Worm (Caenorhabditis elegans): Measurements from ENCODE around the gene sbp-1.

DNA sequence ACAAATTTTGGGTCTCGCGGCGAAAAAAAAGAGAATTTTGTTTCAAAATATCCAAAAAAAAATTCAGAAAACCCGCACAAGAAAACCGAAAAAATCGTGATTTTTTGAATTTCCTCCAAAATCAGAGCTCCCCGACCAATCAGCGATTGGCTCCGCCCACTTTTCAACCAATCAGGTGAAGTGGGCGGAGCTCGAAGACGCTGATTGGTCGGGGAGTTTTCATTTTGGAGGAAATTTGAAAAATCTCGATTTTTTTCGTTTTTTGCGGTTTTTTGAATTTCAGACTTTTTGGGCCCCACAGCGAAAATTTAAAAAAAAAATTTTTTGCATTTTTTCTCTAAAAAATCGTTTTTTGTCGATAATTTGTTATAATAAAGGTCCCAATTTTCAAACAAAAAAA, 47.2 kb upstream of the sbp-1 start:
- no peak for TF ChIP-seq him-1 (tag; optimal IDR thresholded peaks at IDR 0.05)
- no peak for TF ChIP-seq W03F9.2 (tag; optimal IDR thresholded peaks at IDR 0.05)
